Fruit fly (Drosophila melanogaster): ENCODE results near the gene Ddr.

DNA sequence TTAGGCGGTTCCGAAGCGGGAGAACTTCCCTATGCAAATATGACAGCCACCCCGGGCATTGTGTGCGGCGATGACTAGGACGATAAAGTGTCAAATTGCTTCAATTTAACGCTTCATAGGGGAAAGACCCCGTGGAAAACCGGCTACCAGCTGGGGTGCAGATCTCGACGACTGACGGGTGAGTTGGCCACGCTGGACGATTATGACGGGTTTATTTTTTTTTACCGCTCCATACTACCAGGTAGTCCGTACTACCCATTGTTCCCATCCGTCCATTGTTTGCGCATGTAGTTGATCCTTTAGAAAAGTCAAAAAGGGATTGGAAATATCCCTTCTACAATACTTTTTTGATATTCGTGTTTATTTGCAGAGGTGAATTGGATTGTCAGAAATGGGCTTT is 39.4 kb upstream of the Ddr start:
- TF ChIP-seq Sp1 (GFP tag; optimal IDR thresholded peaks at IDR 0.05) (no peak), GATAd (GFP tag; optimal IDR thresholded peaks at IDR 0.05) (no peak), psq (GFP tag; optimal IDR thresholded peaks at IDR 0.05) (no peak), CG32264 (GFP tag; optimal IDR thresholded peaks at IDR 0.05) (no peak), lola (GFP tag; optimal IDR thresholded peaks at IDR 0.05) (no peak), brk (GFP tag; optimal IDR thresholded peaks at IDR 0.05) (no peak), tai (GFP tag; optimal IDR thresholded peaks at IDR 0.05) (no peak), Hr83 (GFP tag; optimal IDR thresholded peaks at IDR 0.05; ENCODE audit: poor library complexity, severe bottlenecking) (no peak), Mio (GFP tag; optimal IDR thresholded peaks at IDR 0.05) (no peak), Dfd (GFP tag; optimal IDR thresholded peaks at IDR 0.05) (no peak), HLH106 (tag; optimal IDR thresholded peaks at IDR 0.05) (no peak)

Data from whole organism, wandering third instar larva.